Fruit fly (Drosophila melanogaster): ENCODE measurements around the gene CG34178.
A peak's percentile ranks its signal among the peaks of the same experiment; 100 is the strongest.

CG34178 gene

dm6 chr2L:4448582-4449016 is 14.9 kb downstream of the CG34178 start, which contains the start of gene MFS18 (continued):
- TF ChIP-seq NfI (GFP tag; optimal IDR thresholded peaks at IDR 0.05) (peak; percentile 92), CG1024 (GFP tag; IDR thresholded peaks at IDR 0.05) (peak; percentile 96), trem (tag; optimal IDR thresholded peaks at IDR 0.05) (peak; percentile 97), br (optimal IDR thresholded peaks at IDR 0.05) (no peak), Bdp1 (GFP tag; optimal IDR thresholded peaks at IDR 0.05) (peak; percentile 79), CG10654 (GFP tag; optimal IDR thresholded peaks at IDR 0.05) (peak; percentile 99), fd64A (GFP tag; optimal IDR thresholded peaks at IDR 0.05) (peak; percentile 91), CG4404 (GFP tag; IDR thresholded peaks at IDR 0.05) (peak; percentile 98), h (optimal IDR thresholded peaks at IDR 0.05) (no peak), zen (tag; optimal IDR thresholded peaks at IDR 0.05) (peak; percentile 99), CG16863 (GFP tag; optimal IDR thresholded peaks at IDR 0.05) (peak; percentile 82), Vsx1 (GFP tag; optimal IDR thresholded peaks at IDR 0.05) (no peak), CG4424 (GFP tag; optimal IDR thresholded peaks at IDR 0.05) (peak; percentile 99), sd (tag; optimal IDR thresholded peaks at IDR 0.05) (peak; percentile 98), CG6254 (GFP tag; optimal IDR thresholded peaks at IDR 0.05) (peak; percentile 97), eyg (GFP tag; optimal IDR thresholded peaks at IDR 0.05) (peak; percentile 85), jing (GFP tag; optimal IDR thresholded peaks at IDR 0.05) (peak; percentile 99), dmrt99B (tag; optimal IDR thresholded peaks at IDR 0.05) (peak; percentile 99), Bgb (GFP tag; IDR thresholded peaks at IDR 0.05; ENCODE audit: partially characterized antibody) (peak; percentile 86), CG11247 (GFP tag; IDR thresholded peaks at IDR 0.05) (peak; percentile 97), CG12391 (tag; optimal IDR thresholded peaks at IDR 0.05) (peak; percentile 98), Doc3 (GFP tag; IDR thresholded peaks at IDR 0.05; ENCODE audit: partially characterized antibody) (peak; percentile 62), rib (GFP tag; IDR thresholded peaks at IDR 0.05) (peak; percentile 97), hth (optimal IDR thresholded peaks at IDR 0.05) (no peak), CG1529 (GFP tag; optimal IDR thresholded peaks at IDR 0.05) (peak; percentile 92), unpg (GFP tag; optimal IDR thresholded peaks at IDR 0.05) (peak; percentile 96), Ptx1 (GFP tag; IDR thresholded peaks at IDR 0.05) (peak; percentile 99), CG11085 (GFP tag; IDR thresholded peaks at IDR 0.05) (peak; percentile 98), tap (tag; optimal IDR thresholded peaks at IDR 0.05) (peak; percentile 98), slp2 (GFP tag; optimal IDR thresholded peaks at IDR 0.05) (peak; percentile 65), Bteb2 (GFP tag; optimal IDR thresholded peaks at IDR 0.05) (peak; percentile 90), so (GFP tag; IDR thresholded peaks at IDR 0.05) (peak; percentile 99), mirr (GFP tag; optimal IDR thresholded peaks at IDR 0.05) (peak; percentile 89), CG7372 (GFP tag; IDR thresholded peaks at IDR 0.05) (peak; percentile 97), dysf (GFP tag; IDR thresholded peaks at IDR 0.05) (peak; percentile 99), CG2678 (tag; optimal IDR thresholded peaks at IDR 0.05) (peak; percentile 99), nom (GFP tag; optimal IDR thresholded peaks at IDR 0.05) (peak; percentile 91), CG3726 (GFP tag; IDR thresholded peaks at IDR 0.05) (peak; percentile 99), CG4730 (GFP tag; IDR thresholded peaks at IDR 0.05) (peak; percentile 99), Dip2 (GFP tag; IDR thresholded peaks at IDR 0.05) (peak; percentile 70), Xrp1 (GFP tag; IDR thresholded peaks at IDR 0.05) (peak; percentile 100), CG14014 (GFP tag; IDR thresholded peaks at IDR 0.05) (peak; percentile 99), CG31388 (GFP tag; optimal IDR thresholded peaks at IDR 0.05) (peak; percentile 93), Ravus (GFP tag; IDR thresholded peaks at IDR 0.05) (peak; percentile 97), Doc2 (GFP tag; IDR thresholded peaks at IDR 0.05) (peak; percentile 94), CG12236 (GFP tag; optimal IDR thresholded peaks at IDR 0.05) (peak; percentile 31), p53 (GFP tag; optimal IDR thresholded peaks at IDR 0.05) (peak; percentile 15), vnd (GFP tag; IDR thresholded peaks at IDR 0.05; ENCODE audit: partially characterized antibody) (peak; percentile 47; the same call in 2 of the 3 replicates), D19A (tag; optimal IDR thresholded peaks at IDR 0.05) (peak; percentile 88), tio (GFP tag; optimal IDR thresholded peaks at IDR 0.05) (no peak), CG6175 (GFP tag; IDR thresholded peaks at IDR 0.05) (peak; percentile 97), CG16815 (GFP tag; optimal IDR thresholded peaks at IDR 0.05) (peak; percentile 93)
